Worm (Caenorhabditis elegans): Measurements from ENCODE around the gene F59B10.3.
A peak's percentile ranks its signal among the peaks of the same experiment; 100 is the strongest.

DNA sequence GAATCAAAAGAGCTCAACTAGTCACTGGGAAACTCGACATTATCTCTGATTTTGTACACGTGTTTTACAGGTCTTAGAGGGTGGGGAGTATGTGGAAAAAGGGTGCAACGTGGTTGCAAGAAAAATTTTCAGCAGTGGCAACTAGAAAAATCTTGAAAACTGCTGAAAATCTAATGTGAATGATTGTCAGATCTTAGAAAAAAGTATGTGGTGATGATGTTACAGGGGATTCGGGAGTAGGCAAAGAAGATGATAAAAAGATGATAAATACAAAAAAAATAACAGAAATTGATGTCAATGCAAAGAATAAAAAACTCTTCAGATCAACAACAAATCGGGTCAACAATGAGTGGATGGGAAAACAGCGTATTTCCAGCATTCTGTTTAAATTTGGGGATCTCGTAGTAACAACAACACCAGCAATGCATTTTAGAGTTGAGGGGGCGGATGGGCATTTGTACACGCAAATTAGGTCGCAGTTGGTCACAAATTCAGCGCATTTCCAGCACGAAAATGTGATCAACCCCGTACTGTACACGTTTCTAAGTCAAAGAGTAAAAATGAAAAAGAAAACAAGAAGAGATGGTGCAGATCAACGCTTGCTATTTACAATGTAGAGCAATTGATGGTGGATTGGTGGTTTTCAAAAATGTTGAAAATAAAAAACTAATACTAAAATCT lies 33.3 kb downstream of the F59B10.3 start:
- TF ChIP-seq dmd-4 (tag; optimal IDR thresholded peaks at IDR 0.05) (no peak), lin-13 (GFP tag; optimal IDR thresholded peaks at IDR 0.05) (no peak), lsy-2 (tag; optimal IDR thresholded peaks at IDR 0.05) (no peak), nhr-25 (tag; optimal IDR thresholded peaks at IDR 0.05) (peak; percentile 28), nhr-12 (tag; optimal IDR thresholded peaks at IDR 0.05) (no peak), ZK546.5 (tag; optimal IDR thresholded peaks at IDR 0.05) (no peak), snpc-4 (tag; optimal IDR thresholded peaks at IDR 0.05) (no peak), aly-2 (tag; optimal IDR thresholded peaks at IDR 0.05) (no peak), elt-3 (tag; optimal IDR thresholded peaks at IDR 0.05) (no peak)

Data from whole organism, L2 larva.